Worm (Caenorhabditis elegans): ENCODE measurements around the gene fbxa-113.

DNA sequence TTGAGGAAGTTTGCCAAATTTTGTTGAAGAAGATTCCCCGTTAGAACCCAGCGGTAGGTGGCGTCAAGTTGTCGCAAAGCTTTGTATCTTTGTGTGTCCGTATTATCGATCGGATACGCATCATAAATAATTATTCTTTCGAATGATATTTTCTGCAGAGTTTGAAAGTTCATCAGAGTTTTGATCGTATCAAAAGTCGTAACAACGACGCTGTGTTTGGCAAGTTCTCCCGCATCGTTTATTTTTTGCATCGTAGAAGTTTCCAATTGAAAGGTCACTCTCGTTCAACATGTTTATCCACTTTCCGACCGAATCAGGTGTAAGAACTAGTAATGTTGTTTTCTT lies 40.1 kb upstream of the fbxa-113 start:
- TF ChIP-seq dao-5 (tag; optimal IDR thresholded peaks at IDR 0.05) = no peak
- TF ChIP-seq him-1 (tag; optimal IDR thresholded peaks at IDR 0.05) = no peak
- no peak for TF ChIP-seq W03F9.2 (tag; optimal IDR thresholded peaks at IDR 0.05)
